Worm (Caenorhabditis elegans) whole organism, L2 larva: ENCODE results near the gene srw-42.

Experiments
- ama-1 ChIP-seq: fragments of 150-350 bp; optimal IDR thresholded peaks from 2 replicates; lab custom pipeline; 2018; ENCODE audit warnings: inconsistent platforms
- nhr-11 ChIP-seq: fragments of 150-350 bp; optimal IDR thresholded peaks from 2 replicates; lab custom pipeline; 2014; ENCODE audit warnings: missing biosample characterization, missing genetic modification characterization
- snpc-4 ChIP-seq: fragments of 150-350 bp; optimal IDR thresholded peaks from 2 replicates; lab custom pipeline; 2014; ENCODE audit warnings: missing biosample characterization, missing genetic modification characterization

DNA sequence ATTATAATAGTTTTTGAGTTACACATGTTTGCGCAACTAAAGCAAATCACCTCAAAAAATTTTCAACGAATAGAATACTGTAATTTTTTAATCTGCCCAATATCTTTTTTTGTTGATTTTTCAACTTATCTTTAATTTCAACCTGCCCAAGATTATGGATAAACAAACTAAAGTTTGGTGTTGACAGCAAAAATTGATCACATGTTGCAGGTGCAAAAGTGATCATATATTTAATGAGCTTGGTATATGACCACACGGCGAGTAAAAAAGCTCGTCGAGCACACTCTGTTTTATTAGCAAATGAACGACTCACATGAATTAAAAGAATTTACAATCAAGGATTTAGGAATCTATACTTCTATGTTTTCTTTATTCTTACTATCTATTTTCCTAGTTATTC is 18.1 kb downstream of the srw-42 start, which contains the start of gene srz-1:
- TF ChIP-seq snpc-4 (tag; lab: Kevin White, UChicago) (no peak), ama-1 (lab: Kevin White, UChicago) (no peak), nhr-11 (tag; lab: Kevin White, UChicago) (no peak)
